Fruit fly (Drosophila melanogaster) whole organism, embryonic: ENCODE results near the gene CG17803.

Source experiments
- CG10209 ChIP-seq: fragments of 200-800 bp; sonication (Bioruptor generic); optimal IDR thresholded peaks from 3 replicates; lab custom pipeline; 2017; ENCODE audit warnings: missing biosample characterization, mild to moderate bottlenecking, missing genetic modification characterization, missing genetic modification reagents
- CG10565 ChIP-seq: fragments of 200-800 bp; sonication (Bioruptor generic); optimal IDR thresholded peaks from 3 replicates; lab custom pipeline; 2016; ENCODE audit warnings: missing biosample characterization, mild to moderate bottlenecking, missing genetic modification characterization
- CG12659 ChIP-seq: fragments of 200-800 bp; sonication (Bioruptor generic); optimal IDR thresholded peaks from 3 replicates; lab custom pipeline; 2017; ENCODE audit warnings: mild to moderate bottlenecking, missing biosample characterization, missing genetic modification reagents, missing genetic modification characterization
- CG12744 ChIP-seq: fragments of 200-800 bp; sonication (Bioruptor generic); optimal IDR thresholded peaks from 2 replicates; lab custom pipeline; 2016; ENCODE audit warnings: missing biosample characterization, missing genetic modification characterization
- CG1602 ChIP-seq: fragments of 200-800 bp; sonication (Bioruptor generic); optimal IDR thresholded peaks from 3 replicates; lab custom pipeline; 2016; ENCODE audit warnings: missing biosample characterization, missing genetic modification characterization
- CG16815 ChIP-seq: fragments of 200-800 bp; sonication (Bioruptor generic); optimal IDR thresholded peaks from 3 replicates; lab custom pipeline; 2017; ENCODE audit warnings: missing biosample characterization, mild to moderate bottlenecking, missing genetic modification characterization
- CG17385 ChIP-seq: fragments of 200-800 bp; sonication (Bioruptor generic); optimal IDR thresholded peaks from 3 replicates; lab custom pipeline; 2018; ENCODE audit warnings: missing biosample characterization, mild to moderate bottlenecking, missing genetic modification characterization
- CG17912 ChIP-seq: fragments of 200-800 bp; sonication (Bioruptor generic); optimal IDR thresholded peaks from 2 replicates; lab custom pipeline; 2018; ENCODE audit warnings: missing biosample characterization, mild to moderate bottlenecking, missing genetic modification characterization
- CG18262 ChIP-seq: fragments of 200-800 bp; optimal IDR thresholded peaks from 3 replicates; lab custom pipeline; 2019; ENCODE audit warnings: missing biosample characterization, mild to moderate bottlenecking, missing genetic modification characterization, moderate library complexity
- CG18599 ChIP-seq: fragments of 200-800 bp; sonication (Bioruptor generic); optimal IDR thresholded peaks from 3 replicates; lab custom pipeline; 2017; ENCODE audit warnings: missing biosample characterization, missing genetic modification characterization, mild to moderate bottlenecking, moderate library complexity, missing genetic modification reagents
- CG18619 ChIP-seq: fragments of 200-800 bp; sonication (Bioruptor generic); optimal IDR thresholded peaks from 3 replicates; lab custom pipeline; 2017; ENCODE audit warnings: missing biosample characterization, mild to moderate bottlenecking, missing genetic modification characterization
- CG2678 ChIP-seq: fragments of 200-800 bp; sonication (Bioruptor generic); optimal IDR thresholded peaks from 3 replicates; lab custom pipeline; 2019; ENCODE audit warnings: missing biosample characterization, mild to moderate bottlenecking, missing genetic modification characterization, moderate library complexity
- CG2875 ChIP-seq: fragments of 200-800 bp; sonication (Bioruptor generic); optimal IDR thresholded peaks from 2 replicates; lab custom pipeline; 2017; ENCODE audit warnings: missing biosample characterization, mild to moderate bottlenecking, missing genetic modification characterization, missing genetic modification reagents
- CG30431 ChIP-seq: fragments of 200-800 bp; sonication (Bioruptor generic); optimal IDR thresholded peaks from 2 replicates; lab custom pipeline; 2017; ENCODE audit warnings: missing biosample characterization, missing genetic modification characterization
- CG31388 ChIP-seq: fragments of 200-800 bp; sonication (Bioruptor generic); optimal IDR thresholded peaks from 2 replicates; lab custom pipeline; 2016; ENCODE audit warnings: missing biosample characterization, missing genetic modification characterization
- CG32532 ChIP-seq: fragments of 200-800 bp; sonication (Bioruptor generic); IDR thresholded peaks from 2 replicates; pipeline ENCODE4 v1.3.6; 2022; ENCODE audit warnings: missing biosample characterization, missing genetic modification characterization
- CG32767 ChIP-seq: fragments of 200-800 bp; sonication (Bioruptor generic); IDR thresholded peaks from 2 replicates; pipeline ENCODE4 v1.3.6; 2022; ENCODE audit warnings: missing biosample characterization, missing genetic modification characterization
- CG3847 ChIP-seq: fragments of 200-800 bp; sonication (Bioruptor generic); IDR thresholded peaks from 2 replicates; pipeline ENCODE4 v1.3.6; 2022; ENCODE audit warnings: missing biosample characterization, missing genetic modification characterization
- CG4820 ChIP-seq: fragments of 200-800 bp; sonication (Bioruptor generic); optimal IDR thresholded peaks from 3 replicates; lab custom pipeline; 2016; ENCODE audit warnings: missing biosample characterization, missing genetic modification characterization
- CG8478 ChIP-seq: fragments of >200 bp; optimal IDR thresholded peaks from 2 replicates; lab custom pipeline; 2018
- Dp ChIP-seq: fragments of 200-800 bp; sonication (Bioruptor generic); optimal IDR thresholded peaks from 2 replicates; lab custom pipeline; 2018; ENCODE audit warnings: missing biosample characterization, mild to moderate bottlenecking, missing genetic modification characterization, moderate library complexity
- ERR ChIP-seq: fragments of 200-800 bp; sonication (Bioruptor generic); optimal IDR thresholded peaks from 2 replicates; lab custom pipeline; 2016; ENCODE audit warnings: missing biosample characterization, missing genetic modification characterization
- Elba2 ChIP-seq: fragments of 200-800 bp; sonication (Bioruptor generic); optimal IDR thresholded peaks from 3 replicates; lab custom pipeline; 2016; ENCODE audit warnings: missing biosample characterization, missing genetic modification characterization
- HmgD ChIP-seq: fragments of 200-800 bp; sonication (Bioruptor generic); optimal IDR thresholded peaks from 3 replicates; lab custom pipeline; 2016; ENCODE audit warnings: missing biosample characterization, missing genetic modification characterization
- HmgZ ChIP-seq: fragments of 200-800 bp; sonication (Bioruptor generic); optimal IDR thresholded peaks from 2 replicates; lab custom pipeline; 2018; ENCODE audit warnings: missing biosample characterization, mild to moderate bottlenecking, missing genetic modification characterization
- Hmx ChIP-seq: fragments of 200-800 bp; sonication (Bioruptor generic); optimal IDR thresholded peaks from 2 replicates; lab custom pipeline; 2016; ENCODE audit warnings: missing biosample characterization, missing genetic modification characterization
- Hr51 ChIP-seq, 2 experiments: fragments of 200-800 bp; sonication (Bioruptor generic); optimal IDR thresholded peaks; 2 replicates in 1 of 2; 3 replicates in 1 of 2; lab custom pipeline; 2016 to 2018; ENCODE audit warnings: missing biosample characterization in 2 of 2, missing genetic modification characterization in 2 of 2, mild to moderate bottlenecking in 1 of 2, moderate library complexity in 1 of 2
- Ravus ChIP-seq: fragments of 200-800 bp; sonication (Bioruptor generic); IDR thresholded peaks from 2 replicates; pipeline ENCODE4 v1.3.6; 2022; ENCODE audit warnings: missing biosample characterization, missing genetic modification characterization
- Sin3A ChIP-seq: fragments of >200 bp; optimal IDR thresholded peaks from 2 replicates; lab custom pipeline; 2018
- Sox100B ChIP-seq: fragments of 200-800 bp; sonication (Bioruptor generic); optimal IDR thresholded peaks from 3 replicates; lab custom pipeline; 2018; ENCODE audit warnings: missing biosample characterization, mild to moderate bottlenecking, missing genetic modification characterization
- Taf1 ChIP-seq: fragments of 200-800 bp; sonication (Bioruptor generic); IDR thresholded peaks from 2 replicates; pipeline ENCODE4 v1.3.6; 2022; ENCODE audit warnings: missing biosample characterization, missing genetic modification characterization
- Xbp1 ChIP-seq: fragments of 200-800 bp; sonication (Bioruptor generic); optimal IDR thresholded peaks from 3 replicates; lab custom pipeline; 2016; ENCODE audit warnings: missing biosample characterization, mild to moderate bottlenecking, missing genetic modification characterization
- ab ChIP-seq: fragments of 200-800 bp; sonication (Bioruptor generic); optimal IDR thresholded peaks from 2 replicates; lab custom pipeline; 2016; ENCODE audit warnings: missing biosample characterization, missing genetic modification characterization
- chn ChIP-seq: fragments of 200-800 bp; sonication (Bioruptor generic); optimal IDR thresholded peaks from 2 replicates; lab custom pipeline; 2016; ENCODE audit warnings: missing biosample characterization, missing genetic modification characterization
- dpn ChIP-seq, 2 experiments: fragments of 200-800 bp; sonication (Bioruptor generic); optimal IDR thresholded peaks; 3 replicates each; lab custom pipeline; 2016; ENCODE audit warnings: missing biosample characterization in 2 of 2, missing genetic modification characterization in 2 of 2
- ewg ChIP-seq: fragments of 200-800 bp; sonication (Bioruptor generic); optimal IDR thresholded peaks from 3 replicates; lab custom pipeline; 2017; ENCODE audit warnings: mild to moderate bottlenecking, missing biosample characterization, missing genetic modification reagents, missing genetic modification characterization
- fd3F ChIP-seq: fragments of 200-800 bp; sonication (Bioruptor generic); optimal IDR thresholded peaks from 2 replicates; lab custom pipeline; 2018; ENCODE audit warnings: missing biosample characterization, mild to moderate bottlenecking, missing genetic modification characterization, moderate library complexity
- inv ChIP-seq: fragments of 200-800 bp; sonication (Bioruptor generic); IDR thresholded peaks from 2 replicates; pipeline ENCODE4 v1.3.6; 2022; ENCODE audit warnings: missing biosample characterization, missing genetic modification characterization; ENCODE audit not compliant: partially characterized antibody
- kay ChIP-seq: fragments of 200-800 bp; sonication (Bioruptor generic); optimal IDR thresholded peaks from 2 replicates; lab custom pipeline; 2016; ENCODE audit warnings: missing biosample characterization, missing genetic modification characterization
- klu ChIP-seq: fragments of 200-800 bp; sonication (Bioruptor generic); IDR thresholded peaks from 2 replicates; pipeline ENCODE4 v1.3.6; 2022; ENCODE audit warnings: missing biosample characterization, missing genetic modification characterization
- onecut ChIP-seq: fragments of 200-800 bp; sonication (Bioruptor generic); IDR thresholded peaks from 2 replicates; pipeline ENCODE4 v1.3.6; 2022; ENCODE audit warnings: missing biosample characterization, missing genetic modification characterization
- pho ChIP-seq: fragments of 200-800 bp; sonication (Bioruptor generic); optimal IDR thresholded peaks from 2 replicates; lab custom pipeline; 2016; ENCODE audit warnings: missing biosample characterization, missing genetic modification characterization
- pita ChIP-seq: fragments of 200-800 bp; sonication (Bioruptor generic); optimal IDR thresholded peaks from 2 replicates; lab custom pipeline; 2017; ENCODE audit warnings: missing biosample characterization, mild to moderate bottlenecking, missing genetic modification characterization
- sc ChIP-seq, 3 experiments: fragments of >200 bp in 2 of 3; fragments of 200-800 bp in 1 of 3; sonication (Bioruptor generic) in 1 of 3; optimal IDR thresholded peaks; 2 replicates in 2 of 3; 3 replicates in 1 of 3; lab custom pipeline; 2017; ENCODE audit warnings: mild to moderate bottlenecking in 1 of 3, missing biosample characterization in 1 of 3, missing genetic modification characterization in 1 of 3, missing genetic modification reagents in 1 of 3
- sisA ChIP-seq: fragments of 200-800 bp; sonication (Bioruptor generic); IDR thresholded peaks from 2 replicates; pipeline ENCODE4 v1.3.6; 2022; ENCODE audit warnings: missing biosample characterization, missing genetic modification characterization
- sr ChIP-seq: fragments of 200-800 bp; sonication (Bioruptor generic); IDR thresholded peaks from 3 replicates; pipeline ENCODE4 v1.3.6; 2022; ENCODE audit warnings: missing biosample characterization, missing genetic modification characterization
- stc ChIP-seq: fragments of 200-800 bp; sonication (Bioruptor generic); IDR thresholded peaks from 2 replicates; pipeline ENCODE4 v1.3.6; 2022; ENCODE audit warnings: missing biosample characterization, missing genetic modification characterization
- tna ChIP-seq: fragments of 200-800 bp; sonication (Bioruptor generic); IDR thresholded peaks from 2 replicates; pipeline ENCODE4 v1.3.6; 2022; ENCODE audit warnings: missing biosample characterization, missing genetic modification characterization; ENCODE audit not compliant: partially characterized antibody
- zfh1 ChIP-seq: fragments of 200-800 bp; sonication (Bioruptor generic); IDR thresholded peaks from 3 replicates; pipeline ENCODE4 v1.3.6; 2022; ENCODE audit warnings: missing biosample characterization, missing genetic modification characterization
- zfh2 ChIP-seq: fragments of 200-800 bp; sonication (Bioruptor generic); optimal IDR thresholded peaks from 2 replicates; lab custom pipeline; 2016; ENCODE audit warnings: missing biosample characterization, missing genetic modification characterization

Gene CG17803

dm6 chr3R:17798211-17798737 is 3.0 kb downstream of the CG17803 start, which contains the start of gene CG7379 (continued):
- TF ChIP-seq CG18599 (GFP tag; lab: Kevin White, UChicago) (peak; percentile 92), CG12744 (GFP tag; lab: Kevin White, UChicago) (peak; percentile 67), sc (optimal IDR thresholded peaks at IDR 0.05; lab: Kevin White, UChicago) (no peak), sc (GFP tag; optimal IDR thresholded peaks at IDR 0.05; lab: Kevin White, UChicago) (peak; percentile 46), Dp (GFP tag; lab: Kevin White, UChicago) (peak; percentile 86), CG32532 (GFP tag; lab: Robert Waterston, UW) (peak; percentile 87), tna (GFP tag; lab: Robert Waterston, UW) (no peak), zfh1 (GFP tag; lab: Robert Waterston, UW) (peak; percentile 88), CG2678 (tag; lab: Kevin White, UChicago) (peak; percentile 80), onecut (GFP tag; lab: Robert Waterston, UW) (peak; percentile 58), CG10209 (GFP tag; lab: Kevin White, UChicago) (peak; percentile 90), sr (GFP tag; lab: Robert Waterston, UW) (peak; percentile 25; the same call in 1 of the 3 replicates), HmgD (GFP tag; lab: Kevin White, UChicago) (peak; percentile 62), stc (no peak), Taf1 (GFP tag; lab: Robert Waterston, UW) (peak; percentile 72), CG16815 (GFP tag; lab: Kevin White, UChicago) (peak; percentile 91), pita (GFP tag; lab: Kevin White, UChicago) (no peak), HmgZ (tag; lab: Kevin White, UChicago) (peak; percentile 93), inv (GFP tag; lab: Robert Waterston, UW) (no peak), ERR (GFP tag; lab: Kevin White, UChicago) (peak; percentile 76), klu (peak; percentile 77), ab (GFP tag; lab: Kevin White, UChicago) (peak; percentile 24), CG17912 (peak; percentile 49), CG18262 (peak; percentile 67), fd3F (peak; percentile 67), Sin3A (lab: Kevin White, UChicago) (peak; percentile 69), CG3847 (peak; percentile 95), sisA (GFP tag; lab: Robert Waterston, UW) (peak; percentile 85), CG30431 (GFP tag; lab: Kevin White, UChicago) (peak; percentile 84), Elba2 (GFP tag; lab: Kevin White, UChicago) (peak; percentile 69), kay (GFP tag; lab: Kevin White, UChicago) (peak; percentile 83), CG10565 (no peak), Ravus (no peak), Hmx (peak; percentile 47), chn (peak; percentile 78), CG18619 (GFP tag; lab: Kevin White, UChicago) (peak; percentile 79), Hr51 (GFP tag; optimal IDR thresholded peaks at IDR 0.05; lab: Kevin White, UChicago) (peak in 1 of 2 experiments; percentile 86), CG2875 (GFP tag; lab: Kevin White, UChicago) (peak; percentile 51), Xbp1 (GFP tag; lab: Kevin White, UChicago) (peak; percentile 88), CG12659 (GFP tag; lab: Kevin White, UChicago) (peak; percentile 95), zfh2 (GFP tag; lab: Kevin White, UChicago) (peak; percentile 94), ewg (peak; percentile 70), CG4820 (GFP tag; lab: Kevin White, UChicago) (peak; percentile 88), pho (GFP tag; lab: Kevin White, UChicago) (peak; percentile 88), CG32767 (GFP tag; lab: Robert Waterston, UW) (peak; percentile 78), CG17385 (peak; percentile 83), dpn (GFP tag; optimal IDR thresholded peaks at IDR 0.05; lab: Kevin White, UChicago) (peak; percentile 91 to 93), CG1602 (GFP tag; lab: Kevin White, UChicago) (peak; percentile 77), CG31388 (GFP tag; lab: Kevin White, UChicago) (peak; percentile 75), Sox100B (GFP tag; lab: Kevin White, UChicago) (peak; percentile 80), CG8478 (lab: Kevin White, UChicago) (peak; percentile 57)
